Fruit fly (Drosophila melanogaster): ENCODE data around the gene meng.

The meng gene

dm6 chr2L:6700742-6701141 lies 41.6 kb upstream of the meng start (continued):
- TF ChIP-seq Fer2 (tag; optimal IDR thresholded peaks at IDR 0.05) (no peak), D19B (GFP tag; optimal IDR thresholded peaks at IDR 0.05) (no peak), Mad (GFP tag; optimal IDR thresholded peaks at IDR 0.05) (no peak), CrebB (tag; optimal IDR thresholded peaks at IDR 0.05) (peak; percentile 24), da (GFP tag; optimal IDR thresholded peaks at IDR 0.05) (no peak), Fer1 (GFP tag; optimal IDR thresholded peaks at IDR 0.05) (no peak), Side (GFP tag; optimal IDR thresholded peaks at IDR 0.05) (peak; percentile 40), fru (optimal IDR thresholded peaks at IDR 0.05) (no peak), bigmax (GFP tag; optimal IDR thresholded peaks at IDR 0.05) (no peak), otp (GFP tag; IDR thresholded peaks at IDR 0.05) (peak; percentile 51; the same call in 1 of the 3 replicates), CG9215 (GFP tag; IDR thresholded peaks at IDR 0.05) (no peak), dmrt99B (tag; optimal IDR thresholded peaks at IDR 0.05) (no peak), CG9932 (GFP tag; IDR thresholded peaks at IDR 0.05) (no peak), insv (GFP tag; optimal IDR thresholded peaks at IDR 0.05) (peak in 1 of 2 experiments; percentile 20), dimm (GFP tag; IDR thresholded peaks at IDR 0.05) (no peak), dm (GFP tag; optimal IDR thresholded peaks at IDR 0.05) (no peak), CG12155 (GFP tag; optimal IDR thresholded peaks at IDR 0.05) (no peak), CG1832 (GFP tag; optimal IDR thresholded peaks at IDR 0.05) (no peak), gcm (GFP tag; optimal IDR thresholded peaks at IDR 0.05) (peak; percentile 17), ATbp (GFP tag; optimal IDR thresholded peaks at IDR 0.05) (peak; percentile 48), Nf-YC (tag; optimal IDR thresholded peaks at IDR 0.05) (no peak), sim (GFP tag; IDR thresholded peaks at IDR 0.05) (no peak), CG10209 (GFP tag; optimal IDR thresholded peaks at IDR 0.05) (peak; percentile 64), CG13123 (GFP tag; optimal IDR thresholded peaks at IDR 0.05) (peak; percentile 33), E2f2 (GFP tag; IDR thresholded peaks at IDR 0.05) (no peak), peb (GFP tag; IDR thresholded peaks at IDR 0.05) (no peak), CG7963 (GFP tag; IDR thresholded peaks at IDR 0.05; ENCODE audit: partially characterized antibody) (no peak), nerfin-1 (tag; optimal IDR thresholded peaks at IDR 0.05) (no peak), danr (GFP tag; IDR thresholded peaks at IDR 0.05) (no peak), toy (GFP tag; IDR thresholded peaks at IDR 0.05) (no peak), gcm2 (GFP tag; optimal IDR thresholded peaks at IDR 0.05) (no peak), CG43689 (GFP tag; IDR thresholded peaks at IDR 0.05) (no peak), CG2712 (tag; optimal IDR thresholded peaks at IDR 0.05) (peak; percentile 36), bsh (GFP tag; optimal IDR thresholded peaks at IDR 0.05) (peak in 1 of 2 experiments; percentile 17), CG2129 (GFP tag; IDR thresholded peaks at IDR 0.05; ENCODE audit: partially characterized antibody) (no peak), nerfin-2 (GFP tag; IDR thresholded peaks at IDR 0.05; ENCODE audit: partially characterized antibody) (no peak), Bgb (GFP tag; IDR thresholded peaks at IDR 0.05; ENCODE audit: partially characterized antibody) (no peak), Bdp1 (GFP tag; optimal IDR thresholded peaks at IDR 0.05) (peak; percentile 55), CG34224 (GFP tag; IDR thresholded peaks at IDR 0.05; ENCODE audit: partially characterized antibody) (no peak), CG6654 (GFP tag; optimal IDR thresholded peaks at IDR 0.05) (no peak), CG33557 (GFP tag; optimal IDR thresholded peaks at IDR 0.05) (peak; percentile 54), CG4282 (GFP tag; optimal IDR thresholded peaks at IDR 0.05) (no peak), Xrp1 (GFP tag; IDR thresholded peaks at IDR 0.05) (peak; percentile 77), CG11398 (GFP tag; optimal IDR thresholded peaks at IDR 0.05) (peak; percentile 60), CG14014 (GFP tag; IDR thresholded peaks at IDR 0.05) (peak; percentile 39; the same call in 1 of the 2 replicates), CG5180 (GFP tag; optimal IDR thresholded peaks at IDR 0.05) (peak; percentile 7), D (optimal IDR thresholded peaks at IDR 0.05) (no peak), D (GFP tag; optimal IDR thresholded peaks at IDR 0.05) (no peak), tll (GFP tag; optimal IDR thresholded peaks at IDR 0.05) (peak in 1 of 2 experiments; percentile 99), esg (GFP tag; conservative IDR thresholded peaks at IDR 0.05) (no peak), Opbp (GFP tag; IDR thresholded peaks at IDR 0.05; ENCODE audit: partially characterized antibody) (no peak)
